Fruit fly (Drosophila melanogaster) whole organism, embryonic: ENCODE results near the gene CG32706.

Experiments used
- CG11723 ChIP-seq: fragments of 200-800 bp; sonication (Bioruptor generic); optimal IDR thresholded peaks from 2 replicates; lab custom pipeline; 2017; ENCODE audit warnings: missing biosample characterization, mild to moderate bottlenecking, missing genetic modification characterization
- CG14050 ChIP-seq: fragments of 200-800 bp; sonication (Bioruptor generic); IDR thresholded peaks from 3 replicates; pipeline ENCODE4 v1.3.6; 2022; ENCODE audit warnings: missing biosample characterization, missing genetic modification characterization
- CG3065 ChIP-seq: fragments of 200-800 bp; sonication (Bioruptor generic); optimal IDR thresholded peaks from 2 replicates; lab custom pipeline; 2016; ENCODE audit warnings: missing biosample characterization, missing genetic modification characterization
- Lim3 ChIP-seq: fragments of 200-800 bp; sonication (Bioruptor generic); IDR thresholded peaks from 2 replicates; pipeline ENCODE4 v1.3.6; 2022; ENCODE audit warnings: missing biosample characterization, missing genetic modification characterization
- gt ChIP-seq: fragments of 200-800 bp; sonication (Bioruptor generic); IDR thresholded peaks from 2 replicates; pipeline ENCODE4 v1.3.6; 2022; ENCODE audit warnings: missing biosample characterization, missing genetic modification characterization
- seq ChIP-seq: fragments of 200-800 bp; sonication (Bioruptor generic); IDR thresholded peaks from 2 replicates; pipeline ENCODE4 v1.3.6; 2022; ENCODE audit warnings: missing biosample characterization, missing genetic modification characterization

DNA sequence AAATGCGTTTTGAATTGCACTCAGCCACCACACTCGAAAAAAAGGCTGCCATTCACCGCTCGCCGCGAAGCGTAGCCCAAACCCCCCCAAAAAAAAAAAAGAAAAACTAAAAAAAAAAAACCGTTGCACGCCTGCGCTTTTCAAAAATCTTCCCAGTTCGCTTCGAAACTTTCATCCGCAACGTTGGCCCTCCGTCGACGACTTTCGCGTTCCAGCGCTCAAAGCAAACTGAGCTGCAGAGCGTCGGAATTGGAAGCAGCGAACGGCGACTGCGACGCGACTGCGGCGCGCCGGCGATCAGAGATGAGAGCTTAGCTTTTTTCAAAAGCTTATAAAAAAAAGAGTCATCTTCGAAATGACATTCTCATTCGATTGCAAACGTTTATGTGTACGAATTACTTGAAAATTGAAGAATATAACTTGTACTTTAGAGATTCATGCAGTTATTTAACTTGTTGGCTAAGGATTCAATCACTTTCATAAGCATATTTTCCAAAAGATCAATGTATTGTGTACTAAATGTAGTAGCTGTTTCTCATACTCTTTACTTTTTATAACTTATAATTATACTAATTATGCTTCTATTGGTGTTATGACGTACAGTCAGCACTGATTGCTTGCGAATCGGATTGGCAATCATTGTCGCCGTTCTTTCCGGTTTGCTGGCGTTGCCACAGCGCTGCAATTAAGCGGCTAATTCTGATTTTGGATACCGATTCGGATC is 19.0 kb upstream of the CG32706 start, which contains the start of gene CG15365:
- TF ChIP-seq CG11723 (GFP tag; lab: Kevin White, UChicago) (no peak), CG3065 (no peak), seq (GFP tag; lab: Robert Waterston, UW) (no peak), CG14050 (GFP tag; lab: Robert Waterston, UW) (no peak), gt (GFP tag; lab: Robert Waterston, UW) (no peak), Lim3 (GFP tag; lab: Robert Waterston, UW) (no peak)
